Worm (Caenorhabditis elegans): ENCODE data around the gene scl-9.

ce11 chrIV:12999087-12999486, 47.9 kb upstream of the scl-9 start:
- TF ChIP-seq B0310.2 (tag; optimal IDR thresholded peaks at IDR 0.05) (no peak), scrt-1 (GFP tag; IDR thresholded peaks at IDR 0.05) (no peak), ama-1 (optimal IDR thresholded peaks at IDR 0.05) (no peak)

All from whole organism, early embryonic.